Fruit fly (Drosophila melanogaster) whole organism, embryonic: Measurements from ENCODE around the gene Reg-2.

ENCODE experiments used
- CG10274 ChIP-seq: fragments of 200-800 bp; sonication (Bioruptor generic); optimal IDR thresholded peaks from 3 replicates; lab custom pipeline; 2017; ENCODE audit warnings: missing biosample characterization, mild to moderate bottlenecking, missing genetic modification characterization
- CG11398 ChIP-seq: fragments of 200-800 bp; sonication (Bioruptor generic); optimal IDR thresholded peaks from 2 replicates; lab custom pipeline; 2016; ENCODE audit warnings: missing biosample characterization, missing genetic modification characterization
- CG11504 ChIP-seq: fragments of 200-800 bp; sonication (Bioruptor generic); optimal IDR thresholded peaks from 3 replicates; lab custom pipeline; 2019; ENCODE audit warnings: missing biosample characterization, mild to moderate bottlenecking, missing genetic modification characterization, moderate library complexity
- CG12104 ChIP-seq: fragments of 200-800 bp; sonication (Bioruptor generic); optimal IDR thresholded peaks from 3 replicates; lab custom pipeline; 2016; ENCODE audit warnings: missing biosample characterization, missing genetic modification characterization
- CG12236 ChIP-seq: fragments of 200-800 bp; sonication (Bioruptor generic); optimal IDR thresholded peaks from 2 replicates; lab custom pipeline; 2016; ENCODE audit warnings: missing biosample characterization, missing genetic modification characterization
- CG17568 ChIP-seq: fragments of 200-800 bp; sonication (Bioruptor generic); optimal IDR thresholded peaks from 2 replicates; lab custom pipeline; 2018; ENCODE audit warnings: missing biosample characterization, mild to moderate bottlenecking, missing genetic modification characterization, moderate library complexity
- CG17612 ChIP-seq: fragments of 200-800 bp; sonication (Bioruptor generic); IDR thresholded peaks from 2 replicates; pipeline ENCODE4 v1.3.6; 2022; ENCODE audit warnings: missing biosample characterization, missing genetic modification characterization
- CG17802 ChIP-seq: fragments of 200-800 bp; sonication (Bioruptor generic); optimal IDR thresholded peaks from 2 replicates; lab custom pipeline; 2018; ENCODE audit warnings: missing biosample characterization, mild to moderate bottlenecking, missing genetic modification characterization, moderate library complexity
- CG1792 ChIP-seq: fragments of 200-800 bp; sonication (Bioruptor generic); optimal IDR thresholded peaks from 2 replicates; lab custom pipeline; 2016; ENCODE audit warnings: missing biosample characterization, missing genetic modification characterization
- CG2116 ChIP-seq: fragments of 200-800 bp; sonication (Bioruptor generic); optimal IDR thresholded peaks from 3 replicates; lab custom pipeline; 2018; ENCODE audit warnings: missing biosample characterization, mild to moderate bottlenecking, missing genetic modification characterization
- CG3065 ChIP-seq: fragments of 200-800 bp; sonication (Bioruptor generic); optimal IDR thresholded peaks from 2 replicates; lab custom pipeline; 2016; ENCODE audit warnings: missing biosample characterization, missing genetic modification characterization
- CG31441 ChIP-seq: fragments of 200-800 bp; sonication (Bioruptor generic); IDR thresholded peaks from 2 replicates; pipeline ENCODE4 v1.3.6; 2022; ENCODE audit warnings: missing biosample characterization, missing genetic modification characterization
- CG34224 ChIP-seq: fragments of 200-800 bp; sonication (Bioruptor generic); IDR thresholded peaks from 3 replicates; pipeline ENCODE4 v1.3.6; 2022; ENCODE audit warnings: missing biosample characterization, missing genetic modification characterization; ENCODE audit not compliant: partially characterized antibody
- CG34422 ChIP-seq: fragments of 200-800 bp; sonication (Bioruptor generic); IDR thresholded peaks from 3 replicates; pipeline ENCODE4 v1.3.6; 2022; ENCODE audit warnings: missing biosample characterization, missing genetic modification characterization
- CG43689 ChIP-seq: fragments of 200-800 bp; sonication (Bioruptor generic); IDR thresholded peaks from 2 replicates; pipeline ENCODE4 v1.3.6; 2022; ENCODE audit warnings: missing biosample characterization, missing genetic modification characterization
- CG4730 ChIP-seq: fragments of 200-800 bp; sonication (Bioruptor generic); IDR thresholded peaks from 2 replicates; pipeline ENCODE4 v1.3.6; 2022; ENCODE audit warnings: missing biosample characterization, missing genetic modification characterization
- CG6254 ChIP-seq: fragments of 200-800 bp; sonication (Bioruptor generic); optimal IDR thresholded peaks from 3 replicates; lab custom pipeline; 2017; ENCODE audit warnings: mild to moderate bottlenecking, missing biosample characterization, missing genetic modification reagents, missing genetic modification characterization
- CG7556 ChIP-seq: fragments of 200-800 bp; sonication (Bioruptor generic); optimal IDR thresholded peaks from 2 replicates; lab custom pipeline; 2017; ENCODE audit warnings: missing biosample characterization, mild to moderate bottlenecking, missing genetic modification characterization
- CG7963 ChIP-seq: fragments of 200-800 bp; sonication (Bioruptor generic); IDR thresholded peaks from 3 replicates; pipeline ENCODE4 v1.3.6; 2022; ENCODE audit warnings: missing biosample characterization, missing genetic modification characterization; ENCODE audit not compliant: partially characterized antibody
- CG8281 ChIP-seq: fragments of 200-800 bp; sonication (Bioruptor generic); optimal IDR thresholded peaks from 2 replicates; lab custom pipeline; 2018; ENCODE audit warnings: missing biosample characterization, mild to moderate bottlenecking, missing genetic modification characterization, moderate library complexity
- CG9437 ChIP-seq: fragments of 200-800 bp; sonication (Bioruptor generic); optimal IDR thresholded peaks from 2 replicates; lab custom pipeline; 2018; ENCODE audit warnings: missing biosample characterization, mild to moderate bottlenecking, missing genetic modification characterization
- CG9727 ChIP-seq: fragments of 200-800 bp; sonication (Bioruptor generic); optimal IDR thresholded peaks from 3 replicates; lab custom pipeline; 2017; ENCODE audit warnings: missing biosample characterization, mild to moderate bottlenecking, missing genetic modification characterization
- CG9797 ChIP-seq: fragments of 200-800 bp; sonication (Bioruptor generic); optimal IDR thresholded peaks from 3 replicates; lab custom pipeline; 2018; ENCODE audit warnings: missing biosample characterization, mild to moderate bottlenecking, missing genetic modification characterization
- Dad ChIP-seq: fragments of 200-800 bp; sonication (Bioruptor generic); optimal IDR thresholded peaks from 3 replicates; lab custom pipeline; 2016; ENCODE audit warnings: missing biosample characterization, missing genetic modification characterization
- Dip2 ChIP-seq: fragments of 200-800 bp; sonication (Bioruptor generic); IDR thresholded peaks from 2 replicates; pipeline ENCODE4 v1.3.6; 2022; ENCODE audit warnings: missing biosample characterization, missing genetic modification characterization
- Dp ChIP-seq: fragments of 200-800 bp; sonication (Bioruptor generic); optimal IDR thresholded peaks from 2 replicates; lab custom pipeline; 2018; ENCODE audit warnings: missing biosample characterization, mild to moderate bottlenecking, missing genetic modification characterization, moderate library complexity
- E2f1 ChIP-seq: fragments of 200-800 bp; sonication (Bioruptor generic); IDR thresholded peaks from 2 replicates; pipeline ENCODE4 v1.3.6; 2022; ENCODE audit warnings: missing biosample characterization, missing genetic modification characterization
- GATAe ChIP-seq: fragments of 200-800 bp; sonication (Bioruptor generic); conservative IDR thresholded peaks from 2 replicates; pipeline ENCODE4 v1.3.6; 2022; ENCODE audit warnings: missing biosample characterization, missing genetic modification characterization
- HmgZ ChIP-seq: fragments of 200-800 bp; sonication (Bioruptor generic); optimal IDR thresholded peaks from 2 replicates; lab custom pipeline; 2018; ENCODE audit warnings: missing biosample characterization, mild to moderate bottlenecking, missing genetic modification characterization
- Sry-δ ChIP-seq: fragments of 200-800 bp; sonication (Bioruptor generic); optimal IDR thresholded peaks from 2 replicates; lab custom pipeline; 2016; ENCODE audit warnings: missing biosample characterization, missing genetic modification characterization
- chif ChIP-seq, 2 experiments: fragments of 200-800 bp; sonication (Bioruptor generic); optimal IDR thresholded peaks; 3 replicates each; lab custom pipeline; 2016; ENCODE audit warnings: missing biosample characterization in 2 of 2, missing genetic modification characterization in 2 of 2
- chm ChIP-seq: fragments of 200-800 bp; sonication (Bioruptor generic); IDR thresholded peaks from 2 replicates; pipeline ENCODE4 v1.3.6; 2022; ENCODE audit warnings: missing biosample characterization, missing genetic modification characterization
- danr ChIP-seq: fragments of 200-800 bp; sonication (Bioruptor generic); IDR thresholded peaks from 2 replicates; pipeline ENCODE4 v1.3.6; 2022; ENCODE audit warnings: missing biosample characterization, missing genetic modification characterization
- fd3F ChIP-seq: fragments of 200-800 bp; sonication (Bioruptor generic); optimal IDR thresholded peaks from 2 replicates; lab custom pipeline; 2018; ENCODE audit warnings: missing biosample characterization, mild to moderate bottlenecking, missing genetic modification characterization, moderate library complexity
- gce ChIP-seq: fragments of 200-800 bp; sonication (Bioruptor generic); IDR thresholded peaks from 3 replicates; pipeline ENCODE4 v1.3.6; 2022; ENCODE audit warnings: missing biosample characterization, missing genetic modification characterization
- grn ChIP-seq: fragments of 200-800 bp; sonication (Bioruptor generic); optimal IDR thresholded peaks from 3 replicates; lab custom pipeline; 2017; ENCODE audit warnings: missing biosample characterization, missing genetic modification characterization
- hbn ChIP-seq: fragments of 200-800 bp; sonication (Bioruptor generic); IDR thresholded peaks from 2 replicates; pipeline ENCODE4 v1.3.6; 2022; ENCODE audit warnings: missing biosample characterization, missing genetic modification characterization; ENCODE audit not compliant: partially characterized antibody
- klu ChIP-seq: fragments of 200-800 bp; sonication (Bioruptor generic); IDR thresholded peaks from 2 replicates; pipeline ENCODE4 v1.3.6; 2022; ENCODE audit warnings: missing biosample characterization, missing genetic modification characterization
- kni ChIP-seq: fragments of 200-800 bp; sonication (Bioruptor generic); optimal IDR thresholded peaks from 3 replicates; lab custom pipeline; 2017; ENCODE audit warnings: mild to moderate bottlenecking, missing biosample characterization, missing genetic modification reagents, missing genetic modification characterization
- nau ChIP-seq: fragments of 200-800 bp; sonication (Bioruptor generic); optimal IDR thresholded peaks from 3 replicates; lab custom pipeline; 2017; ENCODE audit warnings: missing biosample characterization, mild to moderate bottlenecking, missing genetic modification characterization, missing genetic modification reagents
- otp ChIP-seq: fragments of 200-800 bp; sonication (Bioruptor generic); IDR thresholded peaks from 3 replicates; pipeline ENCODE4, ENCODE4 v1.3.6; 2022; ENCODE audit warnings: missing biosample characterization, missing genetic modification characterization
- pum ChIP-seq: fragments of 200-800 bp; sonication (Bioruptor generic); optimal IDR thresholded peaks from 2 replicates; lab custom pipeline; 2016; ENCODE audit warnings: missing biosample characterization, missing genetic modification characterization
- shn ChIP-seq: fragments of 200-800 bp; sonication (Bioruptor generic); optimal IDR thresholded peaks from 3 replicates; lab custom pipeline; 2016; ENCODE audit warnings: missing biosample characterization, missing genetic modification characterization
- sna ChIP-seq: fragments of 200-800 bp; sonication (Bioruptor generic); IDR thresholded peaks from 2 replicates; pipeline ENCODE4 v1.3.6; 2022; ENCODE audit warnings: missing biosample characterization, missing genetic modification characterization; ENCODE audit not compliant: partially characterized antibody
- so ChIP-seq: fragments of 200-800 bp; sonication (Bioruptor generic); IDR thresholded peaks from 3 replicates; pipeline ENCODE4 v1.3.6; 2022; ENCODE audit warnings: missing biosample characterization, missing genetic modification characterization
- toy ChIP-seq: fragments of 200-800 bp; sonication (Bioruptor generic); IDR thresholded peaks from 2 replicates; pipeline ENCODE4 v1.3.6; 2022; ENCODE audit warnings: missing biosample characterization, missing genetic modification characterization
- vnd ChIP-seq: fragments of 200-800 bp; sonication (Bioruptor generic); IDR thresholded peaks from 3 replicates; pipeline ENCODE4 v1.3.6; 2022; ENCODE audit warnings: missing biosample characterization, missing genetic modification characterization; ENCODE audit not compliant: partially characterized antibody
- zen ChIP-seq: fragments of 200-800 bp; sonication (Bioruptor generic); optimal IDR thresholded peaks from 3 replicates; lab custom pipeline; 2018; ENCODE audit warnings: missing biosample characterization, mild to moderate bottlenecking, missing genetic modification characterization, moderate library complexity

Gene Reg-2

dm6 chr3L:589290-590281 is 16.8 kb downstream of the Reg-2 start (continued):
- TF ChIP-seq E2f1 (GFP tag; lab: Robert Waterston, UW) (peak; percentile 89), vnd (no peak), CG31441 (GFP tag; lab: Robert Waterston, UW) (peak; percentile 82), nau (GFP tag; lab: Kevin White, UChicago) (no peak), CG43689 (GFP tag; lab: Robert Waterston, UW) (0 out of 2 replicates have a peak, but pooled peaks have one; percentile 43), kni (peak; percentile 69), fd3F (peak; percentile 71), CG11504 (tag; lab: Kevin White, UChicago) (peak; percentile 83), CG11398 (peak; percentile 88), CG34422 (GFP tag; lab: Robert Waterston, UW) (peak; percentile 91), GATAe (GFP tag; lab: Robert Waterston, UW) (no peak; the same call in 1 of the 2 replicates), Dad (GFP tag; lab: Kevin White, UChicago) (peak; percentile 92), CG34224 (GFP tag; lab: Robert Waterston, UW) (no peak), CG12236 (GFP tag; lab: Kevin White, UChicago) (peak; percentile 79), danr (GFP tag; lab: Robert Waterston, UW) (peak; percentile 82), so (GFP tag; lab: Robert Waterston, UW) (peak; percentile 83; the same call in 2 of the 3 replicates), chif (GFP tag; optimal IDR thresholded peaks at IDR 0.05; lab: Kevin White, UChicago) (peak; percentile 86 to 94), CG10274 (GFP tag; lab: Kevin White, UChicago) (peak; percentile 73), pum (peak; percentile 91), HmgZ (tag; lab: Kevin White, UChicago) (peak; percentile 88), CG7963 (GFP tag; lab: Robert Waterston, UW) (no peak), CG9727 (GFP tag; lab: Kevin White, UChicago) (peak; percentile 88), hbn (GFP tag; lab: Robert Waterston, UW) (no peak), CG7556 (GFP tag; lab: Kevin White, UChicago) (peak; percentile 78), CG8281 (tag; lab: Kevin White, UChicago) (peak; percentile 64), sna (no peak), otp (GFP tag; lab: Robert Waterston, UW) (peak; percentile 93), zen (tag; lab: Kevin White, UChicago) (peak; percentile 78), CG17802 (peak; percentile 66), CG2116 (GFP tag; lab: Kevin White, UChicago) (peak; percentile 40), CG17568 (GFP tag; lab: Kevin White, UChicago) (no peak), CG6254 (GFP tag; lab: Kevin White, UChicago) (peak; percentile 85), Dip2 (no peak), gce (peak; percentile 80; the same call in 2 of the 3 replicates), CG17612 (GFP tag; lab: Robert Waterston, UW) (peak; percentile 80), CG1792 (GFP tag; lab: Kevin White, UChicago) (peak; percentile 89), CG9437 (GFP tag; lab: Kevin White, UChicago) (peak; percentile 53), CG9797 (GFP tag; lab: Kevin White, UChicago) (peak; percentile 32), CG4730 (GFP tag; lab: Robert Waterston, UW) (peak; percentile 87), Dp (GFP tag; lab: Kevin White, UChicago) (no peak), toy (GFP tag; lab: Robert Waterston, UW) (peak; percentile 79), CG3065 (GFP tag; lab: Kevin White, UChicago) (peak; percentile 87), grn (no peak), CG12104 (GFP tag; lab: Kevin White, UChicago) (peak; percentile 65), shn (GFP tag; lab: Kevin White, UChicago) (peak; percentile 91), klu (GFP tag; lab: Robert Waterston, UW) (peak; percentile 73), chm (peak; percentile 95), Sry-δ (GFP tag; lab: Kevin White, UChicago) (peak; percentile 55)
